Fruit fly (Drosophila melanogaster): ENCODE data around the gene Gem4c.

Gene Gem4c

dm6 chrX:3964965-3965420 lies 20.1 kb downstream of the Gem4c start, which contains the start of gene lva (continued):
- TF ChIP-seq dm (GFP tag; optimal IDR thresholded peaks at IDR 0.05) (no peak), CoRest (tag; optimal IDR thresholded peaks at IDR 0.05) (no peak), Awh (GFP tag; IDR thresholded peaks at IDR 0.05) (no peak), CG16779 (GFP tag; IDR thresholded peaks at IDR 0.05) (no peak), twi (tag; optimal IDR thresholded peaks at IDR 0.05) (no peak), CHES-1-like (GFP tag; optimal IDR thresholded peaks at IDR 0.05) (no peak), pzg (GFP tag; optimal IDR thresholded peaks at IDR 0.05) (peak; percentile 76), Dad (GFP tag; optimal IDR thresholded peaks at IDR 0.05) (no peak), Abd-B (GFP tag; optimal IDR thresholded peaks at IDR 0.05) (no peak), CG2712 (tag; optimal IDR thresholded peaks at IDR 0.05) (peak; percentile 23), Fer2 (tag; optimal IDR thresholded peaks at IDR 0.05) (no peak), Dp (GFP tag; optimal IDR thresholded peaks at IDR 0.05) (peak; percentile 84), Hr51 (GFP tag; optimal IDR thresholded peaks at IDR 0.05) (no peak), CG14441 (GFP tag; IDR thresholded peaks at IDR 0.05) (no peak), CG1603 (tag; optimal IDR thresholded peaks at IDR 0.05) (no peak), Myb (GFP tag; optimal IDR thresholded peaks at IDR 0.05) (peak; percentile 50), slp2 (GFP tag; optimal IDR thresholded peaks at IDR 0.05) (no peak), CG14710 (tag; optimal IDR thresholded peaks at IDR 0.05) (peak; percentile 51), Dip3 (GFP tag; optimal IDR thresholded peaks at IDR 0.05) (no peak), CG10274 (GFP tag; optimal IDR thresholded peaks at IDR 0.05) (no peak), CG13424 (tag; optimal IDR thresholded peaks at IDR 0.05) (no peak), Hr39 (optimal IDR thresholded peaks at IDR 0.05) (no peak), CG11504 (tag; optimal IDR thresholded peaks at IDR 0.05) (no peak), gem (tag; optimal IDR thresholded peaks at IDR 0.05) (no peak), ara (GFP tag; IDR thresholded peaks at IDR 0.05) (no peak), CG9932 (GFP tag; IDR thresholded peaks at IDR 0.05) (no peak), CG16863 (GFP tag; optimal IDR thresholded peaks at IDR 0.05) (no peak), Optix (GFP tag; IDR thresholded peaks at IDR 0.05) (no peak), az2 (GFP tag; optimal IDR thresholded peaks at IDR 0.05) (no peak), croc (GFP tag; conservative IDR thresholded peaks at IDR 0.05) (no peak), CG10979 (tag; optimal IDR thresholded peaks at IDR 0.05) (no peak), CG15696 (tag; optimal IDR thresholded peaks at IDR 0.05) (no peak), Jarid2 (GFP tag; optimal IDR thresholded peaks at IDR 0.05) (no peak), CG18476 (GFP tag; optimal IDR thresholded peaks at IDR 0.05) (no peak), dan (GFP tag; IDR thresholded peaks at IDR 0.05) (no peak), CG3065 (GFP tag; optimal IDR thresholded peaks at IDR 0.05) (no peak), CG17829 (tag; optimal IDR thresholded peaks at IDR 0.05) (no peak), CG33213 (GFP tag; optimal IDR thresholded peaks at IDR 0.05) (no peak), CG10565 (GFP tag; optimal IDR thresholded peaks at IDR 0.05) (no peak), YL-1 (GFP tag; optimal IDR thresholded peaks at IDR 0.05) (peak; percentile 92), mirr (GFP tag; optimal IDR thresholded peaks at IDR 0.05) (no peak), D (optimal IDR thresholded peaks at IDR 0.05) (no peak), D (GFP tag; optimal IDR thresholded peaks at IDR 0.05) (no peak), otp (GFP tag; IDR thresholded peaks at IDR 0.05) (no peak), CG6689 (GFP tag; IDR thresholded peaks at IDR 0.05) (no peak), CG13775 (GFP tag; optimal IDR thresholded peaks at IDR 0.05) (no peak), CG17385 (GFP tag; optimal IDR thresholded peaks at IDR 0.05) (no peak), CG1832 (GFP tag; optimal IDR thresholded peaks at IDR 0.05) (no peak), CG10431 (GFP tag; optimal IDR thresholded peaks at IDR 0.05) (no peak), CG4617 (GFP tag; optimal IDR thresholded peaks at IDR 0.05; ENCODE audit: borderline replicate concordance) (peak; percentile 97)
